Worm (Caenorhabditis elegans): ENCODE data around the gene clec-186.

The clec-186 gene

ce11 chrIV:12893166-12893565, 27.3 kb downstream of the clec-186 start, which contains the start of gene K08D8.12:
TSS of gene K08D8.12 (plus strand) at chrIV:12893466.
- TF ChIP-seq ztf-29 (GFP tag; IDR thresholded peaks at IDR 0.05) (no peak), med-1 (GFP tag; optimal IDR thresholded peaks at IDR 0.05; ENCODE audit: insufficient read depth) (no peak), cog-1 (tag; optimal IDR thresholded peaks at IDR 0.05) (no peak), T22C8.4 (GFP tag; IDR thresholded peaks at IDR 0.05) (no peak), flt-1 (GFP tag; IDR thresholded peaks at IDR 0.05) (no peak), ztf-23 (GFP tag; IDR thresholded peaks at IDR 0.05) (no peak), tab-1 (GFP tag; IDR thresholded peaks at IDR 0.05) (no peak), ref-1 (GFP tag; conservative IDR thresholded peaks at IDR 0.05) (no peak), klf-2 (GFP tag; conservative IDR thresholded peaks at IDR 0.05) (no peak)

- TF ChIP-seq ztf-23 (GFP tag; IDR thresholded peaks at IDR 0.05) (no peak), T22C8.4 (GFP tag; IDR thresholded peaks at IDR 0.05) (no peak), ztf-29 (GFP tag; IDR thresholded peaks at IDR 0.05) (no peak), tab-1 (GFP tag; IDR thresholded peaks at IDR 0.05) (no peak), flt-1 (GFP tag; IDR thresholded peaks at IDR 0.05) (no peak), med-1 (GFP tag; optimal IDR thresholded peaks at IDR 0.05; ENCODE audit: insufficient read depth) (no peak), cog-1 (tag; optimal IDR thresholded peaks at IDR 0.05) (no peak), ref-1 (GFP tag; conservative IDR thresholded peaks at IDR 0.05) (no peak), klf-2 (GFP tag; conservative IDR thresholded peaks at IDR 0.05) (no peak)
Observed at ce11 chrIV:12894996-12895395, 29.1 kb downstream of the clec-186 start, which contains the start of gene K08D8.11. TSS of gene K08D8.11 (plus strand) at chrIV:12895296.

DNA sequence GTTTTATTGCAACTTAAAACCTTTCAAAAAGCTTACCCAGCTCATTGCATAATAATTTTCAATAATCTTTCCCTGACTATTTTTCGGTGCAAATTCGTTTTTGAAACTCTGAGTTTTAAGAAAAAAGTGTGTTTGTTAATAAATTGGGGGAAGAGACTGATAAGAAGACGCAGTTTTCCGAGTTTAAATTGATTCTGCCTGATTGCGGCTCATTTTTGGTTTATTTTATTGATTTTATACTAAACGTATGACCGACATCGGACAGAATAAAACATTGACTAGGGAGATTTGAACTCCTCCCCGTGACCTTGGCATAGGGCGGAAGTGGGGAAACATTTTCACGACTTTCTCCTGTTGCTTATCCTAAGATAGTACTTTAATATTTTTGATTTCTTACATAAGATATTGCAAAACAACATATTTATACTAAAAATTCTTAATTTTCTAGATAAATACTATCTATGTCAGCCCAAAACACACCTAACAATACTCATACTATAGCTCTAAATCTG, 30.5 kb downstream of the clec-186 start, which contains the start of gene K08D8.7:
Gene K08D8.7, plus strand, starts transcription at position 462 of the 512 bp plus-strand sequence.
- TF ChIP-seq ref-1 (GFP tag; conservative IDR thresholded peaks at IDR 0.05): no peak
- no peak for TF ChIP-seq tab-1 (GFP tag; IDR thresholded peaks at IDR 0.05)
- no peak for TF ChIP-seq ztf-23 (GFP tag; IDR thresholded peaks at IDR 0.05)

DNA sequence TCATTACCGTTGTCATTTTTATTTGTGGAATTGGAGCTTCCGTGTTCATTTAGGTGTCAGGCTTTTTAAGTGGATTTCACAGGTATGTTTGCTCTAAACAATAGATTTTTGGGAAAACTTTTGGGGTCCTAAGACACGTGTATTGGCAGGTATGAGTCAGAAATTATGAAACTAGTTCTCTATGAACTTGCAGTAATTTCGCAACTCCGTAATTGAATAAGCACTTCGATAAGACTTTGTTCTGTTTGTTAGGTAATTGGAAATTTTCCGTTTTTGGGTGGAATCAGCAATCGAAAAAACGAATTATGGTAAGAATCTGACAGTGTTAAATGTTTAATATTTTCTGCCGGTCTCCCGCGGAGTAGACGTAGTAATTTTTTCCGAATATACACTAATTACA, 31.2 kb downstream of the clec-186 start:
- TF ChIP-seq ztf-23 (GFP tag; IDR thresholded peaks at IDR 0.05): no peak
- no peak for TF ChIP-seq ref-1 (GFP tag; conservative IDR thresholded peaks at IDR 0.05)
- TF ChIP-seq T22C8.4 (GFP tag; IDR thresholded peaks at IDR 0.05): no peak
- no peak for TF ChIP-seq ztf-29 (GFP tag; IDR thresholded peaks at IDR 0.05)
- no peak for TF ChIP-seq med-1 (GFP tag; optimal IDR thresholded peaks at IDR 0.05; ENCODE audit: insufficient read depth)
- TF ChIP-seq cog-1 (tag; optimal IDR thresholded peaks at IDR 0.05): no peak
- no peak for TF ChIP-seq klf-2 (GFP tag; conservative IDR thresholded peaks at IDR 0.05)
- no peak for TF ChIP-seq tab-1 (GFP tag; IDR thresholded peaks at IDR 0.05)
- no peak for TF ChIP-seq flt-1 (GFP tag; IDR thresholded peaks at IDR 0.05)

DNA sequence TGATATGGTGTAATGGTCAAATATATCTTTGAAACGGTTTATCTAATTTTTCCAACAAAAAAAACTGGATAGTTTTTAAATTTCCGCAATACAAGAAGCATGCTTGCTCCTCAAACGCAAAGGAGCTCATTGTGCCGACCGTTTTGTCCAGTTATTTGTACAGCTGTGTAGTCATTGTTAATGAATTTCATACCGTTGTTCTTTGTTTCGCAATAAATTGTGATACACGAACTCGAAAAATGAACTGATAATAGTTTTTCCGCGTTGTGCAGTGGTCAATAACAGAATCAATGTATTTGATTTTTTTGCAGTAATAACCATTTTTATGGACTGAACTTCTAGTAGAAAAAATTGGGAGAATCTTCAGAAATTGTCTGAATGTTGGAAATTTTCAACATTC, 32.9 kb downstream of the clec-186 start:
- TF ChIP-seq ref-1 (GFP tag; conservative IDR thresholded peaks at IDR 0.05): no peak
- TF ChIP-seq cog-1 (tag; optimal IDR thresholded peaks at IDR 0.05): no peak
- no peak for TF ChIP-seq tab-1 (GFP tag; IDR thresholded peaks at IDR 0.05)
- no peak for TF ChIP-seq flt-1 (GFP tag; IDR thresholded peaks at IDR 0.05)
- no peak for TF ChIP-seq T22C8.4 (GFP tag; IDR thresholded peaks at IDR 0.05)
- no peak for TF ChIP-seq ztf-23 (GFP tag; IDR thresholded peaks at IDR 0.05)
- no peak for TF ChIP-seq med-1 (GFP tag; optimal IDR thresholded peaks at IDR 0.05; ENCODE audit: insufficient read depth)
- no peak for TF ChIP-seq klf-2 (GFP tag; conservative IDR thresholded peaks at IDR 0.05)
- no peak for TF ChIP-seq ztf-29 (GFP tag; IDR thresholded peaks at IDR 0.05)

- no peak for TF ChIP-seq med-1 (GFP tag; optimal IDR thresholded peaks at IDR 0.05; ENCODE audit: insufficient read depth)
- TF ChIP-seq ref-1 (GFP tag; conservative IDR thresholded peaks at IDR 0.05): no peak
- no peak for TF ChIP-seq flt-1 (GFP tag; IDR thresholded peaks at IDR 0.05)
- no peak for TF ChIP-seq tab-1 (GFP tag; IDR thresholded peaks at IDR 0.05)
- no peak for TF ChIP-seq ztf-29 (GFP tag; IDR thresholded peaks at IDR 0.05)
- no peak for TF ChIP-seq cog-1 (tag; optimal IDR thresholded peaks at IDR 0.05)
- no peak for TF ChIP-seq T22C8.4 (GFP tag; IDR thresholded peaks at IDR 0.05)
- no peak for TF ChIP-seq ztf-23 (GFP tag; IDR thresholded peaks at IDR 0.05)
- TF ChIP-seq klf-2 (GFP tag; conservative IDR thresholded peaks at IDR 0.05): no peak
Observed at ce11 chrIV:12899392-12899791, 33.5 kb downstream of the clec-186 start, which contains the start of gene K08D8.9. TSS of gene K08D8.9 (plus strand) at chrIV:12899692.

DNA sequence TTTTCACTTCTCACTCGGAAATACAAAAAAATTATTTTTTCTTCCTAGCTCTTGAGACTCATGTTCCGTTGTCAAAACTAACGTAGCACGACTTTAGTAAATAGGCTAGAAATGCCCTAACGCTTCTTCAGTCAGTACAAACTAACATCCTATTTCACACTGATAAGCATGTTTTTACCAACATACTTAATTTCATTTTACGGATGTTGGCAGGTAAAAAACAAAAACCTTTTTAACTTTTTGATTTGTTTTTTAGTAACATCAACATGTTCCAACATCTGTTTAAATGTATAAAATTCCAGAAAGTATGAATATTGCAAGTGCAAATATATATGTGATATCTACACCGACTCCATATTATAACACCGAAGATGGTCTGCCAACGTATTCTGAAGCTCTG, 34.4 kb downstream of the clec-186 start, which contains the start of gene K08D8.10:
Gene K08D8.10, plus strand, starts transcription at position 301 of the 400 bp plus-strand sequence.
- no peak for TF ChIP-seq klf-2 (GFP tag; conservative IDR thresholded peaks at IDR 0.05)
- no peak for TF ChIP-seq cog-1 (tag; optimal IDR thresholded peaks at IDR 0.05)
- no peak for TF ChIP-seq med-1 (GFP tag; optimal IDR thresholded peaks at IDR 0.05; ENCODE audit: insufficient read depth)
- TF ChIP-seq flt-1 (GFP tag; IDR thresholded peaks at IDR 0.05): no peak
- no peak for TF ChIP-seq T22C8.4 (GFP tag; IDR thresholded peaks at IDR 0.05)
- no peak for TF ChIP-seq ztf-29 (GFP tag; IDR thresholded peaks at IDR 0.05)
- TF ChIP-seq tab-1 (GFP tag; IDR thresholded peaks at IDR 0.05): no peak
- no peak for TF ChIP-seq ztf-23 (GFP tag; IDR thresholded peaks at IDR 0.05)
- no peak for TF ChIP-seq ref-1 (GFP tag; conservative IDR thresholded peaks at IDR 0.05)

- TF ChIP-seq ref-1 (GFP tag; conservative IDR thresholded peaks at IDR 0.05) (no peak), T22C8.4 (GFP tag; IDR thresholded peaks at IDR 0.05) (no peak), cog-1 (tag; optimal IDR thresholded peaks at IDR 0.05) (no peak), ztf-23 (GFP tag; IDR thresholded peaks at IDR 0.05) (no peak), med-1 (GFP tag; optimal IDR thresholded peaks at IDR 0.05; ENCODE audit: insufficient read depth) (no peak), flt-1 (GFP tag; IDR thresholded peaks at IDR 0.05) (no peak), klf-2 (GFP tag; conservative IDR thresholded peaks at IDR 0.05) (no peak), ztf-29 (GFP tag; IDR thresholded peaks at IDR 0.05) (no peak), tab-1 (GFP tag; IDR thresholded peaks at IDR 0.05) (no peak)
Observed at ce11 chrIV:12901602-12902001, 35.7 kb downstream of the clec-186 start.

ce11 chrIV:12902430-12903110, 36.7 kb downstream of the clec-186 start, which contains the start of gene K08D8.2:
TSS of gene K08D8.2 (plus strand) at chrIV:12903060.
- no peak for TF ChIP-seq cog-1 (tag; optimal IDR thresholded peaks at IDR 0.05)
- TF ChIP-seq tab-1 (GFP tag; IDR thresholded peaks at IDR 0.05): no peak
- TF ChIP-seq ztf-29 (GFP tag; IDR thresholded peaks at IDR 0.05): no peak
- TF ChIP-seq flt-1 (GFP tag; IDR thresholded peaks at IDR 0.05): no peak
- TF ChIP-seq T22C8.4 (GFP tag; IDR thresholded peaks at IDR 0.05): no peak
- TF ChIP-seq med-1 (GFP tag; optimal IDR thresholded peaks at IDR 0.05; ENCODE audit: insufficient read depth): no peak
- TF ChIP-seq ref-1 (GFP tag; conservative IDR thresholded peaks at IDR 0.05): no peak
- TF ChIP-seq klf-2 (GFP tag; conservative IDR thresholded peaks at IDR 0.05): no peak
